Worm (Caenorhabditis elegans): Measurements from ENCODE around the gene C27B7.5.

ce11 chrIV:8869624-8870023 lies 31.8 kb upstream of the C27B7.5 start, which contains the start of gene npp-23:
- TF ChIP-seq nhr-11 (tag; optimal IDR thresholded peaks at IDR 0.05) (no peak), ets-4 (tag; optimal IDR thresholded peaks at IDR 0.05) (no peak), unc-86 (tag; optimal IDR thresholded peaks at IDR 0.05) (no peak), gmeb-2 (tag; optimal IDR thresholded peaks at IDR 0.05) (no peak), pha-4 (tag; optimal IDR thresholded peaks at IDR 0.05) (no peak), dve-1 (tag; optimal IDR thresholded peaks at IDR 0.05) (no peak), lim-6 (tag; optimal IDR thresholded peaks at IDR 0.05) (no peak), pqm-1 (tag; optimal IDR thresholded peaks at IDR 0.05) (no peak), unc-3 (GFP tag; conservative IDR thresholded peaks at IDR 0.05) (no peak), unc-3 (tag; optimal IDR thresholded peaks at IDR 0.05) (no peak), ceh-24 (tag; optimal IDR thresholded peaks at IDR 0.05) (no peak), ahr-1 (tag; optimal IDR thresholded peaks at IDR 0.05) (no peak), fax-1 (tag; optimal IDR thresholded peaks at IDR 0.05) (no peak), hlh-15 (tag; optimal IDR thresholded peaks at IDR 0.05) (no peak)
